Worm (Caenorhabditis elegans): Measurements from ENCODE around the gene B0198.3.

B0198.3 gene

ce11 chrX:12106004-12106403 is 49.1 kb upstream of the B0198.3 start (continued):
- peak; percentile 72 for TF ChIP-seq mcd-1 (GFP tag; IDR thresholded peaks at IDR 0.05)
- TF ChIP-seq ztf-18 (tag; optimal IDR thresholded peaks at IDR 0.05), result peak; percentile 81
- TF ChIP-seq let-526 (GFP tag; IDR thresholded peaks at IDR 0.05), result peak; percentile 92
- TF ChIP-seq ama-1 (optimal IDR thresholded peaks at IDR 0.05), result no peak
- TF ChIP-seq ama-1 (GFP tag; optimal IDR thresholded peaks at IDR 0.05), result peak in 1 of 2 experiments; percentile 90
- peak; percentile 89 for TF ChIP-seq rcor-1 (GFP tag; IDR thresholded peaks at IDR 0.05)
- peak; percentile 59 for TF ChIP-seq nhr-80 (tag; optimal IDR thresholded peaks at IDR 0.05)
- TF ChIP-seq attf-3 (GFP tag; conservative IDR thresholded peaks at IDR 0.05), result peak; percentile 40; the same call in 1 of the 2 replicates
- TF ChIP-seq hsf-1 (GFP tag; IDR thresholded peaks at IDR 0.05), result no peak
- TF ChIP-seq F33H1.4 (GFP tag; IDR thresholded peaks at IDR 0.05), result no peak
- peak; percentile 87 for TF ChIP-seq T26A5.8 (tag; optimal IDR thresholded peaks at IDR 0.05)
- TF ChIP-seq unc-130 (GFP tag; optimal IDR thresholded peaks at IDR 0.05), result peak; percentile 46
- TF ChIP-seq D2030.7 (GFP tag; IDR thresholded peaks at IDR 0.05), result peak; percentile 78
- TF ChIP-seq ztf-3 (GFP tag; optimal IDR thresholded peaks at IDR 0.05), result peak; percentile 67
- TF ChIP-seq tbx-9 (tag; optimal IDR thresholded peaks at IDR 0.05; ENCODE audit: borderline replicate concordance), result peak; percentile 73
- peak; percentile 93 for TF ChIP-seq nfyb-1 (GFP tag; IDR thresholded peaks at IDR 0.05)
- TF ChIP-seq ceh-27 (GFP tag; optimal IDR thresholded peaks at IDR 0.05), result peak; percentile 91
- TF ChIP-seq zfh-2 (GFP tag; conservative IDR thresholded peaks at IDR 0.05), result no peak
- TF ChIP-seq egl-44 (GFP tag; IDR thresholded peaks at IDR 0.05), result peak; percentile 91
- no peak for TF ChIP-seq F57A8.1 (GFP tag; optimal IDR thresholded peaks at IDR 0.05)
- peak; percentile 98 for TF ChIP-seq die-1 (tag; optimal IDR thresholded peaks at IDR 0.05)
- TF ChIP-seq ztf-26 (tag; optimal IDR thresholded peaks at IDR 0.05), result peak; percentile 92
- TF ChIP-seq nhr-120 (GFP tag; IDR thresholded peaks at IDR 0.05), result peak; percentile 94; the same call in 1 of the 2 replicates
- 0 out of 2 replicates have a peak, but pooled peaks have one; percentile 66 for TF ChIP-seq madf-3 (GFP tag; IDR thresholded peaks at IDR 0.05)
- TF ChIP-seq F52B5.7 (tag; optimal IDR thresholded peaks at IDR 0.05), result peak; percentile 87
- peak; percentile 84 for TF ChIP-seq gei-17 (GFP tag; optimal IDR thresholded peaks at IDR 0.05)
- no peak; the same call in 1 of the 2 replicates for TF ChIP-seq egrh-3 (GFP tag; IDR thresholded peaks at IDR 0.05)
- TF ChIP-seq ceh-100 (GFP tag; IDR thresholded peaks at IDR 0.05), result peak; percentile 52
- TF ChIP-seq akir-1 (GFP tag; optimal IDR thresholded peaks at IDR 0.05), result peak; percentile 35
- TF ChIP-seq K11D2.4 (GFP tag; IDR thresholded peaks at IDR 0.05), result peak; percentile 88
- TF ChIP-seq ceh-40 (GFP tag; IDR thresholded peaks at IDR 0.05), result peak; percentile 79
- no peak for TF ChIP-seq snpc-4 (GFP tag; optimal IDR thresholded peaks at IDR 0.05)
- peak in 2 of 4 experiments; percentile 75 to 87 for TF ChIP-seq snpc-4 (tag; optimal IDR thresholded peaks at IDR 0.05)
- peak; percentile 79 for TF ChIP-seq K12H6.12 (tag; optimal IDR thresholded peaks at IDR 0.05)
- TF ChIP-seq lsy-27 (tag; optimal IDR thresholded peaks at IDR 0.05; ENCODE audit: borderline replicate concordance, insufficient read depth), result no peak
- TF ChIP-seq hlh-12 (tag; optimal IDR thresholded peaks at IDR 0.05), result peak; percentile 87
- 0 out of 2 replicates have a peak, but pooled peaks have one; percentile 33 for TF ChIP-seq Y79H2A.3 (GFP tag; conservative IDR thresholded peaks at IDR 0.05)
- TF ChIP-seq snpc-3.4 (tag; optimal IDR thresholded peaks at IDR 0.05), result peak; percentile 80
- TF ChIP-seq athp-1 (tag; optimal IDR thresholded peaks at IDR 0.05), result peak; percentile 32
- peak; percentile 59 for TF ChIP-seq ets-4 (GFP tag; optimal IDR thresholded peaks at IDR 0.05)
- TF ChIP-seq Y67H2A.10 (GFP tag; conservative IDR thresholded peaks at IDR 0.05), result peak; percentile 73
- no peak for TF ChIP-seq hlh-26 (GFP tag; conservative IDR thresholded peaks at IDR 0.05)
- TF ChIP-seq repo-1 (tag; optimal IDR thresholded peaks at IDR 0.05), result peak; percentile 82
- peak; percentile 96 for TF ChIP-seq Y56A3A.18 (GFP tag; IDR thresholded peaks at IDR 0.05)
- TF ChIP-seq dpff-1 (tag; optimal IDR thresholded peaks at IDR 0.05), result peak; percentile 6
- no peak for TF ChIP-seq nfya-2 (GFP tag; IDR thresholded peaks at IDR 0.05)
- TF ChIP-seq mes-4 (tag; optimal IDR thresholded peaks at IDR 0.05), result peak; percentile 90
- TF ChIP-seq nhr-90 (tag; optimal IDR thresholded peaks at IDR 0.05), result peak; percentile 93
- peak; percentile 47 for TF ChIP-seq hrde-1 (tag; optimal IDR thresholded peaks at IDR 0.05; ENCODE audit: borderline replicate concordance)
